Worm (Caenorhabditis elegans) whole organism, L1 larva: Measurements from ENCODE around the gene mua-6.

Experiments used
- elt-2 ChIP-seq: sonication (generic microtip); optimal IDR thresholded peaks from 2 replicates; lab custom pipeline; 2016; ENCODE audit warnings: missing genetic modification characterization, mild to moderate bottlenecking, inconsistent platforms, missing compliant biosample characterization, missing genetic modification reagents
- irx-1 ChIP-seq: sonication (generic microtip); optimal IDR thresholded peaks from 2 replicates; lab custom pipeline; 2016; ENCODE audit warnings: missing genetic modification characterization, missing compliant biosample characterization
- isw-1 ChIP-seq: fragments of 200-800 bp; sonication (Bioruptor generic); IDR thresholded peaks from 2 replicates; pipeline ENCODE4 v1.3.6; 2022; ENCODE audit warnings: missing genetic modification characterization, missing compliant biosample characterization

DNA sequence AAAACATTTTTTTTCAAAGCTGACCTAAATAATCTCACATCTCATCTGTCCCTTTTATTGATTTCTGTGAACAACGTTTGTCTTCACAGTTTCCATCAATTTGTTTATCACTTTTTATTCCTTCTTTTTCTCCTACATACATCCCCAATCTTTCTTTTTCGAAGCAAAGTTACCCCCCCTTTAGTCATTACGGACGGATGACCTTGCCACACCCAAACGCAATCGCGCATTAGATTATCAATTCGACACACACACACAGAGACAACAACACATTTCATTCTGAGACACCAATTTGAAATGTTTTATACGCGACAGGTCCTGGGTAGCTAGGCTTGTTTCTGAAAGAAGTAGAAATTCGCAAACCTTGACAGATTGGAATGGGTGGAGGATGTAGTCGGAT is 2.2 kb downstream of the mua-6 start:
- TF ChIP-seq irx-1 (tag; lab: Kevin White, UChicago) (no peak), elt-2 (no peak), isw-1 (no peak)
